Worm (Caenorhabditis elegans) whole organism, late embryonic: ENCODE data around the gene ZC204.12.

Experiments
- Y22D7AL.16 ChIP-seq: sonication (generic microtip); optimal IDR thresholded peaks from 2 replicates; lab custom pipeline; 2016; ENCODE audit warnings: missing genetic modification characterization, missing compliant biosample characterization
- ceh-34 ChIP-seq: sonication (generic microtip); optimal IDR thresholded peaks from 2 replicates; lab custom pipeline; 2016; ENCODE audit warnings: mild to moderate bottlenecking, missing genetic modification characterization, missing compliant biosample characterization
- dmd-4 ChIP-seq: sonication (generic microtip); optimal IDR thresholded peaks from 2 replicates; lab custom pipeline; 2016; ENCODE audit warnings: borderline replicate concordance, missing genetic modification characterization, missing compliant biosample characterization
- elt-4 ChIP-seq: sonication (generic microtip); optimal IDR thresholded peaks from 2 replicates; lab custom pipeline; 2016; ENCODE audit warnings: missing genetic modification characterization, missing compliant biosample characterization
- ets-4 ChIP-seq: sonication (generic microtip); optimal IDR thresholded peaks from 2 replicates; lab custom pipeline; 2016; ENCODE audit warnings: missing genetic modification characterization, missing compliant biosample characterization
- hlh-30 ChIP-seq: sonication (generic microtip); optimal IDR thresholded peaks from 2 replicates; lab custom pipeline; 2017; ENCODE audit warnings: antibody characterized with exemption, missing genetic modification characterization, missing compliant biosample characterization; ENCODE audit not compliant: insufficient read depth
- tbx-2 ChIP-seq: sonication (generic microtip); optimal IDR thresholded peaks from 2 replicates; lab custom pipeline; 2016; ENCODE audit warnings: missing genetic modification characterization, missing compliant biosample characterization

- no peak for TF ChIP-seq tbx-2
- TF ChIP-seq ets-4 (tag; lab: Kevin White, UChicago), result no peak
- TF ChIP-seq elt-4 (tag; lab: Kevin White, UChicago), result no peak
- TF ChIP-seq Y22D7AL.16 (tag; lab: Kevin White, UChicago), result no peak
- no peak for TF ChIP-seq ceh-34 (tag; lab: Kevin White, UChicago)
- TF ChIP-seq dmd-4, result no peak
- no peak for TF ChIP-seq hlh-30 (tag; lab: Kevin White, UChicago)
Observed at ce11 chrII:1635969-1636368, 21.1 kb downstream of the ZC204.12 start.
